Fruit fly (Drosophila melanogaster) whole organism, embryonic: ENCODE measurements around the gene alpha-Man-IIb.

Experiments used
- ATbp ChIP-seq: fragments of 200-800 bp; sonication (Bioruptor generic); optimal IDR thresholded peaks from 2 replicates; lab custom pipeline; 2017; ENCODE audit warnings: missing biosample characterization, mild to moderate bottlenecking, missing genetic modification characterization, missing genetic modification reagents
- Atf-2 ChIP-seq: fragments of 200-800 bp; sonication (Bioruptor generic); optimal IDR thresholded peaks from 2 replicates; lab custom pipeline; 2016; ENCODE audit warnings: missing biosample characterization, missing genetic modification characterization
- CG1024 ChIP-seq: fragments of 200-800 bp; sonication (Bioruptor generic); IDR thresholded peaks from 2 replicates; pipeline ENCODE4 v1.3.6; 2022; ENCODE audit warnings: missing biosample characterization, missing genetic modification characterization
- CG10267 ChIP-seq: fragments of 200-800 bp; sonication (Bioruptor generic); optimal IDR thresholded peaks from 2 replicates; lab custom pipeline; 2018; ENCODE audit warnings: missing biosample characterization, mild to moderate bottlenecking, missing genetic modification characterization, moderate library complexity
- CG10431 ChIP-seq: fragments of 200-800 bp; sonication (Bioruptor generic); optimal IDR thresholded peaks from 3 replicates; lab custom pipeline; 2018; ENCODE audit warnings: missing biosample characterization, mild to moderate bottlenecking, missing genetic modification characterization
- CG10462 ChIP-seq: fragments of 200-800 bp; sonication (Bioruptor generic); optimal IDR thresholded peaks from 2 replicates; lab custom pipeline; 2016; ENCODE audit warnings: missing biosample characterization, missing genetic modification characterization
- CG10959 ChIP-seq: fragments of 200-800 bp; sonication (Bioruptor generic); IDR thresholded peaks from 2 replicates; pipeline ENCODE4 v1.3.6; 2022; ENCODE audit warnings: missing biosample characterization, missing genetic modification characterization
- CG11560 ChIP-seq: fragments of 200-800 bp; sonication (Bioruptor generic); IDR thresholded peaks from 3 replicates; pipeline ENCODE4 v1.3.6; 2022; ENCODE audit warnings: missing biosample characterization, missing genetic modification characterization
- CG11723 ChIP-seq: fragments of 200-800 bp; sonication (Bioruptor generic); optimal IDR thresholded peaks from 2 replicates; lab custom pipeline; 2017; ENCODE audit warnings: missing biosample characterization, mild to moderate bottlenecking, missing genetic modification characterization
- CG12071 ChIP-seq: fragments of 200-800 bp; sonication (Bioruptor generic); optimal IDR thresholded peaks from 3 replicates; lab custom pipeline; 2018; ENCODE audit warnings: missing biosample characterization, mild to moderate bottlenecking, missing genetic modification characterization
- CG13424 ChIP-seq: fragments of 200-800 bp; sonication (Bioruptor generic); optimal IDR thresholded peaks from 2 replicates; lab custom pipeline; 2019; ENCODE audit warnings: missing biosample characterization, mild to moderate bottlenecking, missing genetic modification characterization, moderate library complexity
- CG17359 ChIP-seq: fragments of 200-800 bp; sonication (Bioruptor generic); optimal IDR thresholded peaks from 3 replicates; lab custom pipeline; 2018; ENCODE audit warnings: missing biosample characterization, mild to moderate bottlenecking, missing genetic modification characterization, moderate library complexity
- CG18599 ChIP-seq: fragments of 200-800 bp; sonication (Bioruptor generic); optimal IDR thresholded peaks from 3 replicates; lab custom pipeline; 2017; ENCODE audit warnings: missing biosample characterization, missing genetic modification characterization, mild to moderate bottlenecking, moderate library complexity, missing genetic modification reagents
- CG2120 ChIP-seq: fragments of 200-800 bp; sonication (Bioruptor generic); optimal IDR thresholded peaks from 3 replicates; lab custom pipeline; 2016; ENCODE audit warnings: missing biosample characterization, missing genetic modification characterization
- CG2875 ChIP-seq: fragments of 200-800 bp; sonication (Bioruptor generic); optimal IDR thresholded peaks from 2 replicates; lab custom pipeline; 2017; ENCODE audit warnings: missing biosample characterization, mild to moderate bottlenecking, missing genetic modification characterization, missing genetic modification reagents
- CG30020 ChIP-seq: fragments of 200-800 bp; optimal IDR thresholded peaks from 2 replicates; lab custom pipeline; 2019; ENCODE audit warnings: missing biosample characterization, mild to moderate bottlenecking, missing genetic modification characterization, moderate library complexity
- CG30403 ChIP-seq: fragments of 200-800 bp; sonication (Bioruptor generic); optimal IDR thresholded peaks from 3 replicates; lab custom pipeline; 2016; ENCODE audit warnings: missing biosample characterization, missing genetic modification characterization
- CG30431 ChIP-seq: fragments of 200-800 bp; sonication (Bioruptor generic); optimal IDR thresholded peaks from 2 replicates; lab custom pipeline; 2017; ENCODE audit warnings: missing biosample characterization, missing genetic modification characterization
- CG33557 ChIP-seq: fragments of 200-800 bp; sonication (Bioruptor generic); optimal IDR thresholded peaks from 2 replicates; lab custom pipeline; 2019; ENCODE audit warnings: missing biosample characterization, mild to moderate bottlenecking, missing genetic modification characterization, moderate library complexity
- CG34422 ChIP-seq: fragments of 200-800 bp; sonication (Bioruptor generic); IDR thresholded peaks from 3 replicates; pipeline ENCODE4 v1.3.6; 2022; ENCODE audit warnings: missing biosample characterization, missing genetic modification characterization
- CG3838 ChIP-seq: fragments of 200-800 bp; sonication (Bioruptor generic); optimal IDR thresholded peaks from 3 replicates; lab custom pipeline; 2016; ENCODE audit warnings: missing biosample characterization, missing genetic modification characterization
- CG3847 ChIP-seq: fragments of 200-800 bp; sonication (Bioruptor generic); IDR thresholded peaks from 2 replicates; pipeline ENCODE4 v1.3.6; 2022; ENCODE audit warnings: missing biosample characterization, missing genetic modification characterization
- CG4282 ChIP-seq: fragments of 200-800 bp; sonication (Bioruptor generic); optimal IDR thresholded peaks from 2 replicates; lab custom pipeline; 2016; ENCODE audit warnings: missing biosample characterization, missing genetic modification characterization
- CG4328 ChIP-seq: fragments of 200-800 bp; sonication (Bioruptor generic); optimal IDR thresholded peaks from 3 replicates; lab custom pipeline; 2017; ENCODE audit warnings: missing biosample characterization, missing genetic modification reagents, missing genetic modification characterization
- CG4730 ChIP-seq: fragments of 200-800 bp; sonication (Bioruptor generic); IDR thresholded peaks from 2 replicates; pipeline ENCODE4 v1.3.6; 2022; ENCODE audit warnings: missing biosample characterization, missing genetic modification characterization
- CG6654 ChIP-seq: fragments of 200-800 bp; sonication (Bioruptor generic); optimal IDR thresholded peaks from 2 replicates; lab custom pipeline; 2017; ENCODE audit warnings: missing biosample characterization, mild to moderate bottlenecking, missing genetic modification characterization
- CG7786 ChIP-seq: fragments of 200-800 bp; sonication (Bioruptor generic); optimal IDR thresholded peaks from 2 replicates; lab custom pipeline; 2016; ENCODE audit warnings: missing biosample characterization, missing genetic modification characterization
- CG8089 ChIP-seq: fragments of 200-800 bp; sonication (Bioruptor generic); optimal IDR thresholded peaks from 3 replicates; lab custom pipeline; 2016; ENCODE audit warnings: missing biosample characterization, missing genetic modification characterization
- CG8290 ChIP-seq, 3 experiments: fragments of 200-800 bp; sonication (Bioruptor generic); optimal IDR thresholded peaks; 2 replicates each; lab custom pipeline; 2016 to 2019; ENCODE audit warnings: missing biosample characterization in 3 of 3, missing genetic modification characterization in 3 of 3, mild to moderate bottlenecking in 2 of 3, moderate library complexity in 1 of 3
- Dfd ChIP-seq, 2 experiments: fragments of >200 bp; optimal IDR thresholded peaks; 2 replicates each; lab custom pipeline; 2017; ENCODE audit warnings: missing biosample characterization in 2 of 2, missing genetic modification characterization in 2 of 2
- Elba2 ChIP-seq: fragments of 200-800 bp; sonication (Bioruptor generic); optimal IDR thresholded peaks from 3 replicates; lab custom pipeline; 2016; ENCODE audit warnings: missing biosample characterization, missing genetic modification characterization
- H2.0 ChIP-seq: fragments of 200-800 bp; sonication (Bioruptor generic); IDR thresholded peaks from 2 replicates; pipeline ENCODE4 v1.3.6; 2022; ENCODE audit warnings: missing biosample characterization, missing genetic modification characterization
- Lim3 ChIP-seq: fragments of 200-800 bp; sonication (Bioruptor generic); IDR thresholded peaks from 2 replicates; pipeline ENCODE4 v1.3.6; 2022; ENCODE audit warnings: missing biosample characterization, missing genetic modification characterization
- Mes4 ChIP-seq: fragments of 200-800 bp; sonication (Bioruptor generic); optimal IDR thresholded peaks from 2 replicates; lab custom pipeline; 2016; ENCODE audit warnings: missing biosample characterization, missing genetic modification characterization
- Ravus ChIP-seq: fragments of 200-800 bp; sonication (Bioruptor generic); IDR thresholded peaks from 2 replicates; pipeline ENCODE4 v1.3.6; 2022; ENCODE audit warnings: missing biosample characterization, missing genetic modification characterization
- Xbp1 ChIP-seq: fragments of 200-800 bp; sonication (Bioruptor generic); optimal IDR thresholded peaks from 3 replicates; lab custom pipeline; 2016; ENCODE audit warnings: missing biosample characterization, mild to moderate bottlenecking, missing genetic modification characterization
- ac ChIP-seq: fragments of 200-800 bp; sonication (Bioruptor generic); optimal IDR thresholded peaks from 3 replicates; lab custom pipeline; 2017; ENCODE audit warnings: missing biosample characterization, mild to moderate bottlenecking, missing genetic modification characterization
- bab2 ChIP-seq: fragments of 200-800 bp; sonication (Bioruptor generic); optimal IDR thresholded peaks from 2 replicates; lab custom pipeline; 2016; ENCODE audit warnings: missing biosample characterization, missing genetic modification characterization
- cato ChIP-seq: fragments of 200-800 bp; sonication (Bioruptor generic); optimal IDR thresholded peaks from 2 replicates; lab custom pipeline; 2016; ENCODE audit warnings: missing biosample characterization, missing genetic modification characterization, borderline replicate concordance
- cg ChIP-seq: fragments of 200-800 bp; sonication (Bioruptor generic); optimal IDR thresholded peaks from 3 replicates; lab custom pipeline; 2019; ENCODE audit warnings: missing biosample characterization, mild to moderate bottlenecking, missing genetic modification characterization, moderate library complexity
- chif ChIP-seq, 2 experiments: fragments of 200-800 bp; sonication (Bioruptor generic); optimal IDR thresholded peaks; 3 replicates each; lab custom pipeline; 2016; ENCODE audit warnings: missing biosample characterization in 2 of 2, missing genetic modification characterization in 2 of 2
- ewg ChIP-seq: fragments of 200-800 bp; sonication (Bioruptor generic); optimal IDR thresholded peaks from 3 replicates; lab custom pipeline; 2017; ENCODE audit warnings: mild to moderate bottlenecking, missing biosample characterization, missing genetic modification reagents, missing genetic modification characterization
- fd3F ChIP-seq: fragments of 200-800 bp; sonication (Bioruptor generic); optimal IDR thresholded peaks from 2 replicates; lab custom pipeline; 2018; ENCODE audit warnings: missing biosample characterization, mild to moderate bottlenecking, missing genetic modification characterization, moderate library complexity
- ind ChIP-seq: fragments of 200-800 bp; sonication (Bioruptor generic); optimal IDR thresholded peaks from 3 replicates; lab custom pipeline; 2016; ENCODE audit warnings: missing biosample characterization, missing genetic modification characterization
- pb ChIP-seq: fragments of 200-800 bp; sonication (Bioruptor generic); optimal IDR thresholded peaks from 3 replicates; lab custom pipeline; 2016; ENCODE audit warnings: missing biosample characterization, missing genetic modification characterization
- peb ChIP-seq: fragments of 200-800 bp; sonication (Bioruptor generic); IDR thresholded peaks from 2 replicates; pipeline ENCODE4 v1.3.6; 2022; ENCODE audit warnings: missing biosample characterization, missing genetic modification characterization
- slbo ChIP-seq: fragments of 200-800 bp; sonication (Bioruptor generic); IDR thresholded peaks from 2 replicates; pipeline ENCODE4 v1.3.6; 2022; ENCODE audit warnings: missing biosample characterization, missing genetic modification characterization
- so ChIP-seq: fragments of 200-800 bp; sonication (Bioruptor generic); IDR thresholded peaks from 3 replicates; pipeline ENCODE4 v1.3.6; 2022; ENCODE audit warnings: missing biosample characterization, missing genetic modification characterization
- tgo ChIP-seq: fragments of 200-800 bp; sonication (Bioruptor generic); IDR thresholded peaks from 3 replicates; pipeline ENCODE4 v1.3.6; 2022; ENCODE audit warnings: missing biosample characterization, missing genetic modification characterization
- ttk ChIP-seq: fragments of 200-800 bp; sonication (Bioruptor generic); IDR thresholded peaks from 2 replicates; pipeline ENCODE4 v2.1.2; 2022; ENCODE audit warnings: missing biosample characterization, missing genetic modification characterization
- usp ChIP-seq: fragments of >200 bp; optimal IDR thresholded peaks from 2 replicates; lab custom pipeline; 2017; ENCODE audit warnings: missing biosample characterization, missing genetic modification characterization
- zen2 ChIP-seq: fragments of 200-800 bp; sonication (Bioruptor generic); IDR thresholded peaks from 3 replicates; pipeline ENCODE4 v1.3.6; 2022; ENCODE audit warnings: missing biosample characterization, missing genetic modification characterization; ENCODE audit not compliant: partially characterized antibody

The alpha-Man-IIb gene

DNA sequence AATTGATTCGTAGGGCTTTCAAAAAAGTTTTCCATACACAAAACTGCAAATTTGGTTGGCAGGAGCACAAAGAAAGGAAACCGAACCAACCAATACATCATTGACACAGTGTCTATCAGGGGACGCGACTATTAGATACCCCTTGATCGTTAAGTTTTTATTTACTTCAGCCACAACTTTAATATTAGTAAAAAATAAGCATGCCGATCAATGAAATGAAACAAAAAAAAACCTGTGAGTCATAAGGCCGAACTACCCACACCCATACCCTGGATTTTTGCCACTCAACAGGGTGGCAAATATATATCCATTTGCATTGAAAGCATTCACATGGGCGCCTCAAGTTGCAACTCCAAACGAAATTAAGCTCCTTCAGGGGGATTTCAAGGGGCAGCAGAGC lies 12.2 kb downstream of the alpha-Man-IIb start (continued):
- no peak for TF ChIP-seq Ravus (GFP tag; lab: Robert Waterston, UW)
- no peak for TF ChIP-seq CG2875
- TF ChIP-seq CG13424 (tag; lab: Kevin White, UChicago) = no peak
- no peak for TF ChIP-seq CG10431 (GFP tag; lab: Kevin White, UChicago)
- no peak for TF ChIP-seq ac (GFP tag; lab: Kevin White, UChicago)
- TF ChIP-seq CG1024 = 0 out of 2 replicates have a peak, but pooled peaks have one; percentile 16
- TF ChIP-seq bab2 (GFP tag; lab: Kevin White, UChicago) = no peak
- no peak for TF ChIP-seq peb (GFP tag; lab: Robert Waterston, UW)
- no peak for TF ChIP-seq cato (GFP tag; lab: Kevin White, UChicago)
- no peak for TF ChIP-seq CG11723 (GFP tag; lab: Kevin White, UChicago)
- TF ChIP-seq Mes4 (GFP tag; lab: Kevin White, UChicago) = no peak
- 0 out of 2 replicates have a peak, but pooled peaks have one; percentile 39 for TF ChIP-seq CG4730 (GFP tag; lab: Robert Waterston, UW)
- no peak for TF ChIP-seq CG12071 (GFP tag; lab: Kevin White, UChicago)
- TF ChIP-seq usp (GFP tag; lab: Kevin White, UChicago) = no peak
- TF ChIP-seq CG3838 (GFP tag; lab: Kevin White, UChicago) = no peak
- no peak for TF ChIP-seq CG8089 (GFP tag; lab: Kevin White, UChicago)
- TF ChIP-seq CG18599 (GFP tag; lab: Kevin White, UChicago) = no peak
- no peak for TF ChIP-seq CG4282
- no peak for TF ChIP-seq CG30020 (tag; lab: Kevin White, UChicago)
- peak; percentile 34 to 39 for TF ChIP-seq chif (GFP tag; optimal IDR thresholded peaks at IDR 0.05; lab: Kevin White, UChicago)
- peak; percentile 52; the same call in 1 of the 3 replicates for TF ChIP-seq CG34422 (GFP tag; lab: Robert Waterston, UW)
- TF ChIP-seq ttk (GFP tag; lab: Robert Waterston, UW) = peak; percentile 50; the same call in 1 of the 2 replicates
- no peak for TF ChIP-seq CG17359
- TF ChIP-seq CG11560 = no peak
- no peak for TF ChIP-seq CG4328 (GFP tag; lab: Kevin White, UChicago)
- no peak for TF ChIP-seq CG2120 (GFP tag; lab: Kevin White, UChicago)
- no peak for TF ChIP-seq CG10462 (GFP tag; lab: Kevin White, UChicago)
- 0 out of 3 replicates have a peak, but pooled peaks have one; percentile 13 for TF ChIP-seq tgo (GFP tag; lab: Robert Waterston, UW)
- no peak for TF ChIP-seq Elba2 (GFP tag; lab: Kevin White, UChicago)
- no peak for TF ChIP-seq cg (GFP tag; lab: Kevin White, UChicago)
- no peak for TF ChIP-seq CG33557
- peak; percentile 53; the same call in 1 of the 2 replicates for TF ChIP-seq CG10959
- TF ChIP-seq CG30431 = no peak
- TF ChIP-seq Xbp1 (GFP tag; lab: Kevin White, UChicago) = peak; percentile 37
- TF ChIP-seq Lim3 = no peak
- TF ChIP-seq CG6654 (GFP tag; lab: Kevin White, UChicago) = no peak
- TF ChIP-seq CG8290 (GFP tag; optimal IDR thresholded peaks at IDR 0.05; lab: Kevin White, UChicago) = no peak
- TF ChIP-seq CG8290 (tag; optimal IDR thresholded peaks at IDR 0.05; lab: Kevin White, UChicago) = no peak
- no peak for TF ChIP-seq CG3847 (GFP tag; lab: Robert Waterston, UW)
- no peak for TF ChIP-seq H2.0 (GFP tag; lab: Robert Waterston, UW)
- no peak for TF ChIP-seq pb (GFP tag; lab: Kevin White, UChicago)
- no peak for TF ChIP-seq slbo
- no peak for TF ChIP-seq CG10267
- no peak for TF ChIP-seq Atf-2
- no peak for TF ChIP-seq ewg
- TF ChIP-seq ind (GFP tag; lab: Kevin White, UChicago) = peak; percentile 17
- TF ChIP-seq fd3F (GFP tag; lab: Kevin White, UChicago) = no peak
- TF ChIP-seq Dfd (GFP tag; optimal IDR thresholded peaks at IDR 0.05; lab: Kevin White, UChicago) = no peak
- no peak for TF ChIP-seq CG30403
- no peak for TF ChIP-seq zen2 (GFP tag; lab: Robert Waterston, UW)
- TF ChIP-seq so (GFP tag; lab: Robert Waterston, UW) = no peak
- TF ChIP-seq CG7786 (GFP tag; lab: Kevin White, UChicago) = no peak
- TF ChIP-seq ATbp = peak; percentile 1
